Worm (Caenorhabditis elegans) whole organism, L2 larva: ENCODE measurements around the gene csa-1.

Source experiments
- aly-2 ChIP-seq: fragments of 150-350 bp; optimal IDR thresholded peaks from 2 replicates; lab custom pipeline; 2014; ENCODE audit warnings: missing biosample characterization, missing genetic modification characterization
- ama-1 ChIP-seq: fragments of 150-350 bp; optimal IDR thresholded peaks from 2 replicates; lab custom pipeline; 2018; ENCODE audit warnings: inconsistent platforms
- dmd-4 ChIP-seq: sonication (generic microtip); optimal IDR thresholded peaks from 2 replicates; lab custom pipeline; 2017; ENCODE audit warnings: missing biosample characterization, missing genetic modification characterization
- elt-1 ChIP-seq: fragments of 150-350 bp; optimal IDR thresholded peaks from 2 replicates; lab custom pipeline; 2014; ENCODE audit warnings: missing biosample characterization, missing genetic modification characterization
- fos-1 ChIP-seq: fragments of 150-350 bp; optimal IDR thresholded peaks from 2 replicates; lab custom pipeline; 2014; ENCODE audit warnings: missing biosample characterization, missing genetic modification characterization
- lin-13 ChIP-seq: fragments of 150-350 bp; optimal IDR thresholded peaks from 2 replicates; lab custom pipeline; 2014; ENCODE audit warnings: missing biosample characterization, missing genetic modification reagents, missing genetic modification characterization
- mdl-1 ChIP-seq, 2 experiments: fragments of 150-350 bp in 1 of 2; sonication (generic microtip) in 1 of 2; optimal IDR thresholded peaks; 2 replicates each; lab custom pipeline; 2017; ENCODE audit warnings: missing biosample characterization in 2 of 2, missing genetic modification characterization in 2 of 2
- nhr-23 ChIP-seq: fragments of 150-350 bp; optimal IDR thresholded peaks from 2 replicates; lab custom pipeline; 2014; ENCODE audit warnings: missing biosample characterization, missing genetic modification reagents, missing genetic modification characterization
- nhr-25 ChIP-seq: fragments of 150-350 bp; sonication (generic microtip); optimal IDR thresholded peaks from 3 replicates; lab custom pipeline; 2014; ENCODE audit warnings: missing biosample characterization, missing genetic modification characterization
- skn-1 ChIP-seq: sonication (generic microtip); optimal IDR thresholded peaks from 2 replicates; lab custom pipeline; 2017; ENCODE audit warnings: missing biosample characterization, missing genetic modification characterization
- ztf-4 ChIP-seq: fragments of 150-350 bp; optimal IDR thresholded peaks from 2 replicates; lab custom pipeline; 2014; ENCODE audit warnings: missing biosample characterization, missing genetic modification characterization

DNA sequence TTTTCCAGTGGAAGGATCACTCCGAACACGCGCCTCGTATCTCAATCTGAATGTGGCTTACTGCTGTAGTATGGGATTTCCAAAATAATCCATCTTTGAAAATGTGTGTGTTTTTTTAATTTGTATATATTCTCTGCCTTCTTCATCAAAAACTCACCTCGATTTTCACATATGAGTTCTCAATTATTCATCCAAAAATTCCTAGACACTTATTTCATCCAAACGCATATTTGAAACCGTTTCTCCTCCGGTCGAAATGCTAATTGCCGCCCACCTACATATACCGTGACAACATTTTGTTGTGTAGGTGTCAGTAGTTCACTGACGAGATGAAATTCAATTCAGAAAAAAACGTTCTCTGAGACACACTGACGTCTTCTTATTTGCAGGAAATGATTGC lies 27.9 kb upstream of the csa-1 start:
- TF ChIP-seq fos-1 (no peak), aly-2 (tag; lab: Kevin White, UChicago) (no peak), ztf-4 (no peak), ama-1 (lab: Kevin White, UChicago) (no peak), nhr-23 (tag; lab: Kevin White, UChicago) (no peak), mdl-1 (tag; optimal IDR thresholded peaks at IDR 0.05; lab: Kevin White, UChicago) (no peak), elt-1 (tag; lab: Kevin White, UChicago) (no peak), dmd-4 (tag; lab: Kevin White, UChicago) (no peak), lin-13 (GFP tag; lab: Kevin White, UChicago) (no peak), skn-1 (no peak), nhr-25 (no peak)
